Worm (Caenorhabditis elegans): Measurements from ENCODE around the gene msp-32.

msp-32 gene

DNA sequence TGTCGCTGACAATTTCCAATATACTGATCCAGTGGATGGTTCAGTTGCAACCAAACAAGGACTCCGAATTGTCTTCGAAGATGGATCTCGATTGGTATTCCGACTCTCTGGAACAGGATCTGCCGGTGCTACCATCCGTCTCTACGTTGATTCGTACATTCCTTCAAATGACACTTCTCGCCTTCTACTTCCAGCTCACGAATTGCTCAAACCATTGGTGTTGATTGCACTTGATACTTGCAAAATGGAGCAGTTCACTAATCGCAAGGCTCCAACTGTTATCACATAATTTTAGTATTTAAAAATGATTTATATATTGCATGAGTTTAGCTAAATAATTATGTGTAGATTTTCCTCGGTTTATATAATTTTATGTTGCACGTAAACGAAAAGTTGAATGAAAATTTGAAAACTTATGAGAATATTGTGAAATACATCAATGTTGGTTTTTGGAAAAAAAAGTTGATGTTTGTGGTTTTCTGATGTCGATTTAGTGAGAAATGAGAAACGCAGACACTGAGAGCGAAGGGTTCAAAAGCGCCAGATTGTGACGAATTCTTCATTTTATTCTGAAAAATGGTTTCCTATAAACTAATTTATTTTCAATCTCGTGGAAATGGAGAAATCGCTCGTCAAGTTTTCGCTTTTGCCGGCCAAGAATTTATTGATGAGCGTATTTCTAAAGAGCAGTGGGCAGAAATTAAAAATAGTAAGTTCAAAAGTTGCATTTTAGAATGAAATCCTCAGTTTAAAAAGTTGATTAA is 7.4 kb upstream of the msp-32 start, which contains the start of gene gst-9 (continued):
- TF ChIP-seq nfyb-1 (GFP tag; IDR thresholded peaks at IDR 0.05) (no peak), ZK185.1 (tag; optimal IDR thresholded peaks at IDR 0.05; ENCODE audit: poor library complexity, severe bottlenecking) (peak; percentile 0), ceh-79 (tag; optimal IDR thresholded peaks at IDR 0.05) (peak; percentile 55), zim-3 (tag; optimal IDR thresholded peaks at IDR 0.05) (peak; percentile 11), lsl-1 (GFP tag; optimal IDR thresholded peaks at IDR 0.05) (peak; percentile 5), mel-28 (tag; optimal IDR thresholded peaks at IDR 0.05; ENCODE audit: borderline replicate concordance) (no peak), lin-35 (GFP tag; optimal IDR thresholded peaks at IDR 0.05) (peak in 1 of 3 experiments; percentile 49), lin-54 (GFP tag; optimal IDR thresholded peaks at IDR 0.05) (peak; percentile 53), T07F8.4 (tag; optimal IDR thresholded peaks at IDR 0.05) (no peak), ekl-4 (GFP tag; IDR thresholded peaks at IDR 0.05) (peak; percentile 71; the same call in 1 of the 2 replicates), hmg-1.2 (GFP tag; IDR thresholded peaks at IDR 0.05) (peak; percentile 36), fkh-3 (tag; optimal IDR thresholded peaks at IDR 0.05) (no peak), bed-1 (GFP tag; IDR thresholded peaks at IDR 0.05) (no peak), ceh-40 (GFP tag; IDR thresholded peaks at IDR 0.05) (0 out of 2 replicates have a peak, but pooled peaks have one; percentile 13), dox-1 (GFP tag; IDR thresholded peaks at IDR 0.05) (peak; percentile 55), tbx-9 (tag; optimal IDR thresholded peaks at IDR 0.05; ENCODE audit: borderline replicate concordance) (no peak), rpc-1 (optimal IDR thresholded peaks at IDR 0.05) (no peak), rpc-1 (tag; optimal IDR thresholded peaks at IDR 0.05) (no peak), nhr-27 (tag; optimal IDR thresholded peaks at IDR 0.05) (no peak), tbp1 (GFP tag; optimal IDR thresholded peaks at IDR 0.05) (peak; percentile 52), ztf-6 (GFP tag; IDR thresholded peaks at IDR 0.05) (no peak), Y67H2A.10 (GFP tag; conservative IDR thresholded peaks at IDR 0.05) (no peak), F57C9.4 (tag; optimal IDR thresholded peaks at IDR 0.05) (peak; percentile 44), B0261.1 (tag; optimal IDR thresholded peaks at IDR 0.05) (no peak)

DNA sequence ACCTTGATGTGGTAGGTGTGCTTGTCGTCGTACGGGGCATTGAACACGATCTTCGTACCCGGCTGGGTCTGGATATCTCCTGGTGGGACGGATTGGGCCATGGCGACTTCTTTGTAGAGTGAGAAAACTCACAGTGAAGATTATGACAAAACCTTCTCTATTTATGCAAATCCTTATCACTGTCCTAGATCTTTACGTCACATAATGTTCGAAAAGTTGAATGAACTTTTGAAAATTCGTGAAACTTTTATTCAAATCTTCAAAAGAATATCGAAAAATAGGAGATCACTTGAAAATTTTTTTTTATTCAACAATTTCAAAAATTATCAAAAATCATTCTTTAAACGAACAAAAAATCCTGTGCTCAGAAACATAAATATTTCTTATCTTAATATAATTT is 6.0 kb upstream of the msp-32 start, which contains the start of gene msp-33:
TSS of gene msp-33 (minus strand) at position 101 of the 400 bp plus-strand sequence.
- TF ChIP-seq B0019.2 (GFP tag; conservative IDR thresholded peaks at IDR 0.05) (no peak), nhr-120 (GFP tag; IDR thresholded peaks at IDR 0.05) (0 out of 2 replicates have a peak, but pooled peaks have one; percentile 66), ceh-40 (GFP tag; IDR thresholded peaks at IDR 0.05) (no peak)

DNA sequence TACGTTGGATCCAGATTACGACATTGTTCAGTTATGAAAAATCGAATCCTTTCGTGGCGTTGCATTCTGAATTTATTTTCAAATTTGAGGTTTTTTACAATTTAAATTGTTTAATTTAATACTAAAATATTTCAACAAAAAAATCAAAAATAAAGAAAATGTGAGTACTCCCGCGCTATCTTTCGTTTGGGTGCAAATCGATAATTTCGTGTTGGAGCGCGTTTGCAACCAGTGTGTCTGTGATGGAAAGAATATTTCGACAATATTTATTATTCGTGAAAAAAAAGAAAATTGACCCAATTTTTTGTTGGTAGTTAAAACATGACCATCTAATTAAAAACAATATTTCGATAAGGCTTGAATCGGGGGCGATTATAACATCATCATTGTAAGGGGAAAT is 3.4 kb downstream of the msp-32 start, which contains the start of gene R05F9.9:
TSS of gene R05F9.9 (minus strand) at position 66 of the 400 bp plus-strand sequence.
- TF ChIP-seq F39B2.1 (GFP tag; IDR thresholded peaks at IDR 0.05) (0 out of 2 replicates have a peak, but pooled peaks have one; percentile 15), ZK185.1 (tag; optimal IDR thresholded peaks at IDR 0.05; ENCODE audit: poor library complexity, severe bottlenecking) (peak; percentile 37), aptf-3 (GFP tag; IDR thresholded peaks at IDR 0.05) (no peak), madf-10 (tag; optimal IDR thresholded peaks at IDR 0.05) (peak; percentile 21), xnd-1 (tag; optimal IDR thresholded peaks at IDR 0.05) (no peak), T07F8.4 (tag; optimal IDR thresholded peaks at IDR 0.05) (no peak), D2030.7 (GFP tag; IDR thresholded peaks at IDR 0.05) (no peak), zim-3 (tag; optimal IDR thresholded peaks at IDR 0.05) (no peak), nhr-80 (tag; optimal IDR thresholded peaks at IDR 0.05) (peak; percentile 17), ekl-4 (GFP tag; IDR thresholded peaks at IDR 0.05) (peak; percentile 50), akir-1 (GFP tag; optimal IDR thresholded peaks at IDR 0.05) (no peak), mcd-1 (GFP tag; IDR thresholded peaks at IDR 0.05) (peak; percentile 52; the same call in 1 of the 2 replicates), lag-1 (GFP tag; IDR thresholded peaks at IDR 0.05) (no peak), hsf-1 (GFP tag; IDR thresholded peaks at IDR 0.05) (peak; percentile 66), dpl-1 (GFP tag; optimal IDR thresholded peaks at IDR 0.05) (no peak), atf-7 (tag; optimal IDR thresholded peaks at IDR 0.05) (peak; percentile 46), let-526 (GFP tag; IDR thresholded peaks at IDR 0.05) (no peak), lsl-1 (GFP tag; optimal IDR thresholded peaks at IDR 0.05) (peak; percentile 25), ztf-25 (GFP tag; IDR thresholded peaks at IDR 0.05) (no peak), ztf-6 (GFP tag; IDR thresholded peaks at IDR 0.05) (no peak), madf-6 (GFP tag; IDR thresholded peaks at IDR 0.05) (peak; percentile 51), snpc-1.1 (tag; optimal IDR thresholded peaks at IDR 0.05; ENCODE audit: insufficient read depth) (no peak), lin-54 (GFP tag; optimal IDR thresholded peaks at IDR 0.05) (peak; percentile 59), madf-3 (GFP tag; IDR thresholded peaks at IDR 0.05) (0 out of 2 replicates have a peak, but pooled peaks have one; percentile 1), ztf-3 (GFP tag; optimal IDR thresholded peaks at IDR 0.05) (no peak)
